Worm (Caenorhabditis elegans) whole organism, L3 larva: ENCODE results near the gene C05C12.5.
A peak's percentile ranks its signal among the peaks of the same experiment; 100 is the strongest.

Source experiments
- R02D3.7 ChIP-seq: fragments of 150-350 bp; optimal IDR thresholded peaks from 2 replicates; lab custom pipeline; 2014; ENCODE audit warnings: missing biosample characterization, missing genetic modification characterization
- ZK546.5 ChIP-seq: sonication (generic microtip); optimal IDR thresholded peaks from 2 replicates; lab custom pipeline; 2017; ENCODE audit warnings: missing biosample characterization, missing genetic modification characterization
- ama-1 ChIP-seq: fragments of 150-350 bp; optimal IDR thresholded peaks from 2 replicates; lab custom pipeline; 2018
- ceh-16 ChIP-seq: sonication (generic microtip); optimal IDR thresholded peaks from 2 replicates; lab custom pipeline; 2017; ENCODE audit warnings: missing biosample characterization, missing genetic modification characterization
- ceh-82 ChIP-seq: fragments of 150-350 bp; optimal IDR thresholded peaks from 2 replicates; lab custom pipeline; 2014; ENCODE audit warnings: missing biosample characterization, missing genetic modification characterization
- ceh-9 ChIP-seq: sonication (generic microtip); optimal IDR thresholded peaks from 2 replicates; lab custom pipeline; 2018; ENCODE audit warnings: missing biosample characterization, missing genetic modification characterization
- daf-12 ChIP-seq: fragments of 150-350 bp; optimal IDR thresholded peaks from 2 replicates; lab custom pipeline; 2014; ENCODE audit warnings: missing biosample characterization, missing genetic modification reagents, missing genetic modification characterization
- egl-27 ChIP-seq: sonication (generic microtip); optimal IDR thresholded peaks from 4 replicates; lab custom pipeline; 2017; ENCODE audit warnings: missing biosample characterization, missing genetic modification reagents, missing genetic modification characterization
- egl-5 ChIP-seq: fragments of 150-350 bp; optimal IDR thresholded peaks from 2 replicates; lab custom pipeline; 2017; ENCODE audit warnings: missing biosample characterization, missing genetic modification reagents, missing genetic modification characterization, inconsistent platforms
- elt-1 ChIP-seq: fragments of 150-350 bp; optimal IDR thresholded peaks from 2 replicates; lab custom pipeline; 2014; ENCODE audit warnings: missing biosample characterization, missing genetic modification characterization
- elt-2 ChIP-seq: sonication (generic microtip); optimal IDR thresholded peaks from 2 replicates; lab custom pipeline; 2016; ENCODE audit warnings: missing genetic modification reagents, mild to moderate bottlenecking, missing genetic modification characterization, missing compliant biosample characterization
- fkh-10 ChIP-seq: sonication (generic microtip); optimal IDR thresholded peaks from 2 replicates; lab custom pipeline; 2017; ENCODE audit warnings: missing biosample characterization, missing genetic modification reagents, missing genetic modification characterization
- fos-1 ChIP-seq: fragments of 150-350 bp; optimal IDR thresholded peaks from 2 replicates; lab custom pipeline; 2014; ENCODE audit warnings: missing biosample characterization, missing genetic modification characterization
- hmg-11 ChIP-seq: sonication (generic microtip); optimal IDR thresholded peaks from 2 replicates; lab custom pipeline; 2016; ENCODE audit warnings: missing genetic modification characterization, missing compliant biosample characterization
- jun-1 ChIP-seq: fragments of 150-350 bp; optimal IDR thresholded peaks from 2 replicates; lab custom pipeline; 2014; ENCODE audit warnings: missing biosample characterization, missing genetic modification reagents, missing genetic modification characterization
- mdl-1 ChIP-seq: fragments of 150-350 bp; optimal IDR thresholded peaks from 2 replicates; lab custom pipeline; 2014; ENCODE audit warnings: missing biosample characterization, missing genetic modification characterization
- mml-1 ChIP-seq: fragments of 150-350 bp; sonication (generic microtip); optimal IDR thresholded peaks from 3 replicates; lab custom pipeline; 2014; ENCODE audit warnings: missing biosample characterization, missing genetic modification characterization
- nhr-12 ChIP-seq: fragments of 150-350 bp; optimal IDR thresholded peaks from 2 replicates; lab custom pipeline; 2014; ENCODE audit warnings: missing biosample characterization, missing genetic modification characterization
- nhr-23 ChIP-seq: fragments of 150-350 bp; optimal IDR thresholded peaks from 2 replicates; lab custom pipeline; 2014; ENCODE audit warnings: missing biosample characterization, missing genetic modification reagents, missing genetic modification characterization
- nhr-237 ChIP-seq: fragments of 150-350 bp; optimal IDR thresholded peaks from 2 replicates; lab custom pipeline; 2014; ENCODE audit warnings: missing biosample characterization, missing genetic modification characterization
- nhr-28 ChIP-seq: fragments of 150-350 bp; optimal IDR thresholded peaks from 2 replicates; lab custom pipeline; 2014; ENCODE audit warnings: missing biosample characterization, missing genetic modification characterization
- nhr-43 ChIP-seq: sonication (generic microtip); optimal IDR thresholded peaks from 2 replicates; lab custom pipeline; 2016; ENCODE audit warnings: mild to moderate bottlenecking, missing genetic modification characterization, missing compliant biosample characterization; ENCODE audit not compliant: poor library complexity, severe bottlenecking
- nhr-67 ChIP-seq: fragments of 150-350 bp; optimal IDR thresholded peaks from 2 replicates; lab custom pipeline; 2014; ENCODE audit warnings: missing biosample characterization, missing genetic modification characterization
- pha-4 ChIP-seq: fragments of 150-350 bp; optimal IDR thresholded peaks from 2 replicates; lab custom pipeline; 2014; ENCODE audit warnings: missing biosample characterization, missing genetic modification reagents, missing genetic modification characterization
- pqm-1 ChIP-seq: fragments of 150-350 bp; optimal IDR thresholded peaks from 2 replicates; lab custom pipeline; 2017; ENCODE audit warnings: missing biosample characterization, missing genetic modification characterization, inconsistent platforms
- skn-1 ChIP-seq: fragments of 150-350 bp; optimal IDR thresholded peaks from 2 replicates; lab custom pipeline; 2014; ENCODE audit warnings: missing biosample characterization, missing genetic modification characterization
- snpc-4 ChIP-seq: fragments of 150-350 bp; optimal IDR thresholded peaks from 2 replicates; lab custom pipeline; 2014; ENCODE audit warnings: missing biosample characterization, missing genetic modification characterization
- tbx-2 ChIP-seq: sonication (generic microtip); optimal IDR thresholded peaks from 2 replicates; lab custom pipeline; 2016; ENCODE audit warnings: mild to moderate bottlenecking, missing genetic modification characterization, missing compliant biosample characterization
- unc-39 ChIP-seq: sonication (generic microtip); optimal IDR thresholded peaks from 4 replicates; lab custom pipeline; 2017; ENCODE audit warnings: missing biosample characterization, missing genetic modification characterization
- unc-62 ChIP-seq: fragments of 150-350 bp; sonication (generic microtip); optimal IDR thresholded peaks from 4 replicates; lab custom pipeline; 2014; ENCODE audit warnings: missing biosample characterization, missing genetic modification reagents, missing genetic modification characterization
- zag-1 ChIP-seq: fragments of 150-350 bp; optimal IDR thresholded peaks from 2 replicates; lab custom pipeline; 2014; ENCODE audit warnings: missing biosample characterization, missing genetic modification characterization
- ztf-11 ChIP-seq: fragments of 150-350 bp; optimal IDR thresholded peaks from 2 replicates; lab custom pipeline; 2014; ENCODE audit warnings: missing biosample characterization, missing genetic modification characterization

Gene C05C12.5

DNA sequence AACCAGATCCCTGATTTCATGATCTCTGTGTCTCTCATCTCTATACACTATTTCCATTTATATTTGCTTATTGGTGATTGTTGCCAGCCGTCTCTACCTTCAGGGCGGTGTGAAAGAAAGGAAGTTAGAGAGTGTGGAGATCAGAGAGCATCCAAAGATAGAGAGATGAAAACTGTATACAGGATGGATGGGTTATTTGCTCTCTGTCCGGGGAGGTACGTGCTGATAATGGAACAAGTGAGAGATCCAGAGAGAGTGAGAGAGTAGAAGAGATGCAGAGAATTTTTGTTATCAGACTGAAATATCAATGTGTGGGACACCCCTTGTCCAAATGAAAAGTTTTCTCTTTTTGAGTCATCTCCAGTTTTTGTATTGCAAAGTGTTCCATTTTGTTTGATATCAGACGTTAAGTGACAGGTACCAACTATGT lies 23.1 kb upstream of the C05C12.5 start:
- peak; percentile 78 for TF ChIP-seq jun-1 (tag; lab: Kevin White, UChicago)
- TF ChIP-seq nhr-12 (tag; lab: Kevin White, UChicago), result no peak
- TF ChIP-seq skn-1 (tag; lab: Kevin White, UChicago), result peak; percentile 42
- TF ChIP-seq pha-4, result peak; percentile 95
- TF ChIP-seq pqm-1, result peak; percentile 93
- TF ChIP-seq R02D3.7 (tag; lab: Kevin White, UChicago), result no peak
- TF ChIP-seq fos-1, result peak; percentile 53
- TF ChIP-seq elt-2 (tag; lab: Kevin White, UChicago), result peak; percentile 98

DNA sequence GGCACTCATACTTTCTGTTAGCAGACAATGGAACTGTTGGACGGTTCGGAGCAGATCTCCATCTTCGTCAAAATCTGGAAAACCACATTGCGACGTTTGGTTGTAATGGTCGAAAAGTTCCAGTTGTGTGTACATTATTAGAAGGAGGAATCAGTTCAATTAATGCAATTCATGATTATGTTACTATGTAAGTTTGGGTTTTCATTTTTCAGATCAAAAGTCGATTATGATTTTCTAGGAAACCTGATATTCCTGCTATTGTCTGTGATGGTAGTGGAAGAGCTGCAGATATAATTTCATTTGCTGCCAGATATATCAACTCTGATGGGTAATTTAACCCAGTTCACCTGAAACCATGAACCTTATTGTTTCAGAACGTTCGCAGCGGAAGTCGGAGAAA lies 15.0 kb upstream of the C05C12.5 start:
- no peak for TF ChIP-seq ZK546.5 (tag; lab: Kevin White, UChicago)
- TF ChIP-seq skn-1 (tag; lab: Kevin White, UChicago), result no peak
- TF ChIP-seq nhr-237, result no peak
- TF ChIP-seq ama-1 (lab: Kevin White, UChicago), result no peak
- TF ChIP-seq nhr-67 (tag; lab: Kevin White, UChicago), result no peak
- TF ChIP-seq fkh-10, result no peak
- TF ChIP-seq tbx-2, result no peak
- TF ChIP-seq egl-27 (tag; lab: Kevin White, UChicago), result no peak
- TF ChIP-seq zag-1 (tag; lab: Kevin White, UChicago), result no peak
- TF ChIP-seq nhr-23 (tag; lab: Kevin White, UChicago), result no peak
- TF ChIP-seq elt-1 (tag; lab: Kevin White, UChicago), result no peak
- TF ChIP-seq snpc-4 (tag; lab: Kevin White, UChicago), result no peak
- TF ChIP-seq elt-2 (tag; lab: Kevin White, UChicago), result no peak
- TF ChIP-seq pqm-1, result no peak
- no peak for TF ChIP-seq ceh-82
- TF ChIP-seq nhr-12 (tag; lab: Kevin White, UChicago), result no peak
- no peak for TF ChIP-seq fos-1

DNA sequence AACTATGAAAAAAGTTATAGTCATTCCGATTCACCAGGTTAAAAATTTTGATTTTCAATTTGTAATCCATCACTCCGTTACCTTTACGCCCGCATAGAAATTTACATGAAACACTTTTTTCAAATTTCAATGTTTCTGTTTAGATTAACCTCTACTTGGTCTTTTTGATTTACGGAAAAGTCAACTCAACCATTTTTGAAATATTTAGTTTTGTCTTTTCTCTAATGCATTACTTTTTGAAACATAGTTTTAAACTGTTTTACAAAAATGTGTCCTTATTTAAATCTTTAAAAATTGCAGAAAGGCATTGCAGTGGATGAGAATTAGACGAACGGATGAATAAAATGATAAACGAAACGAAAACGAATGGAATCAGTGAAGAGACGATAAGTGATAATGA lies 12.2 kb upstream of the C05C12.5 start, which contains the start of gene gtl-2:
TSS of gene gtl-2 (plus strand) at position 301 of the 400 bp plus-strand sequence.
- no peak for TF ChIP-seq jun-1 (tag; lab: Kevin White, UChicago)
- no peak for TF ChIP-seq tbx-2
- TF ChIP-seq unc-62 (GFP tag; lab: Kevin White, UChicago), result no peak
- no peak for TF ChIP-seq ztf-11 (tag; lab: Kevin White, UChicago)
- TF ChIP-seq nhr-237, result no peak
- TF ChIP-seq pha-4, result no peak
- TF ChIP-seq nhr-43 (tag; lab: Kevin White, UChicago), result no peak
- TF ChIP-seq mdl-1 (tag; lab: Kevin White, UChicago), result no peak
- TF ChIP-seq fkh-10, result no peak
- no peak for TF ChIP-seq ceh-9
- no peak for TF ChIP-seq daf-12 (tag; lab: Kevin White, UChicago)
- no peak for TF ChIP-seq egl-5 (tag; lab: Kevin White, UChicago)
- no peak for TF ChIP-seq hmg-11 (tag; lab: Kevin White, UChicago)
- TF ChIP-seq unc-39 (tag; lab: Kevin White, UChicago), result no peak
- no peak for TF ChIP-seq zag-1 (tag; lab: Kevin White, UChicago)
- TF ChIP-seq, all 47 proteins: peak for 0

DNA sequence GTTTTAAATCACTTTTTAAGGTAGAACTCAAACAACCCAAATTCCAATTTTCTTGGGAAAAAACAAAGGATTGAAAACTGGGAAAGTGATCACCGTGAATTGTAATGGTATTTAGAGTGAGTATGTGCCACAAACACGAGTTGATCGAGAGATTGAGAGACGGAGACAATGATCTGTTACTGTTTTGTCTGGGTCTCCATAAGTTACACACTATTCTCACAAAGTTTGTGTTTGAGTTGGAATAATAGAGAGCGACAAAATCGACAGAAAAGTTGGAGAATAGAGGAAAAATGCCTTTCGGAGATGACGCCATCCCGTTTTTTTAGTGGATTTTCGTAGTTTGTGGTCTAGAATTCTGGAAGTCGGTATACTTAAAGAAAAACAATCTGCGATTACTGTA lies 10.3 kb upstream of the C05C12.5 start, which contains the start of gene nhr-7:
TSS of gene nhr-7 (minus strand) at position 101 of the 400 bp plus-strand sequence.
- peak; percentile 72 for TF ChIP-seq pha-4
- no peak for TF ChIP-seq nhr-28 (tag; lab: Kevin White, UChicago)

DNA sequence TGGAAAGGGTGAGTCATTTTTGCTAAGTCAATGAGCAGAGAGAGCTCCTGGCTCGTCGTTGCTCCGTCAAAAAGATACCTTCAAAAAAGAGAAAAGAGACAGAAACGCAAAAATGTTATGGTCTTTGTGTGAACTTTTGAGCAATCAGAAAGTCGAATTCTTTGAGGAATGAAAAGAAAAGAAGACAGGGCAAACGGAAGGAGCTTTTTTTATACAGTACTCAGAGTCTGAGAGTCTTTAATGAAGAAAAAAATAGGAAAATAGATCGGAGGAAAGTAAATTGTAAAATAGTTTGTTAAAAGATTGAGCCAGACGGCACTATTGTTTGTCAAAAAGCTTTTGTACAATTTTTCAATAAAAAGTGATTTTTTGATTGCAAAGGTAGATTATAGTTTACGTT lies 8.5 kb upstream of the C05C12.5 start:
- TF ChIP-seq ceh-9 (no peak), pha-4 (peak; percentile 90)

DNA sequence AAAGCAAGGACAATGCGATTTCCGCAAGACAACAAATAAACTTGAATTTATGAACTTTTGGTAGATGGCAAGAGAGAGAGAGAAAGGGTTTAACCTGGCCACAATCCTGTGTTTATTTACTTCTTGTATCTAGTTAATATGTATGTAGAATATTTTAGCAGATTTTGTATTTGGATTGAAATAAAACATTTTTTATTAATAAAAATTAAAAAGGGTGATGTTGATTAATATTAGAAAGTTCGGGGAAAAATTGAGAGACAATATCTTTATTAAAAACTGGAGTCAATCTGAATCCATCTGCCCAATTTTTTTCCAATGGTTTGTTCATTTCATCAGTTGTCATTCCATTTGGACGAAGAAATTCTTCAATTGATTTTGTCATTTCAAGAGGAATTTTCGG lies 5.1 kb upstream of the C05C12.5 start, which contains the start of gene col-127:
TSS of gene col-127 (minus strand) at position 101 of the 400 bp plus-strand sequence.
- TF ChIP-seq mml-1 (tag; lab: Kevin White, UChicago) (no peak), jun-1 (tag; lab: Kevin White, UChicago) (no peak), nhr-237 (no peak), tbx-2 (no peak), ceh-16 (tag; lab: Kevin White, UChicago) (no peak), fkh-10 (no peak), elt-2 (tag; lab: Kevin White, UChicago) (no peak), skn-1 (tag; lab: Kevin White, UChicago) (no peak), ztf-11 (tag; lab: Kevin White, UChicago) (no peak)
